Fruit fly (Drosophila melanogaster): ENCODE measurements around the gene Septin2.

Gene Septin2

DNA sequence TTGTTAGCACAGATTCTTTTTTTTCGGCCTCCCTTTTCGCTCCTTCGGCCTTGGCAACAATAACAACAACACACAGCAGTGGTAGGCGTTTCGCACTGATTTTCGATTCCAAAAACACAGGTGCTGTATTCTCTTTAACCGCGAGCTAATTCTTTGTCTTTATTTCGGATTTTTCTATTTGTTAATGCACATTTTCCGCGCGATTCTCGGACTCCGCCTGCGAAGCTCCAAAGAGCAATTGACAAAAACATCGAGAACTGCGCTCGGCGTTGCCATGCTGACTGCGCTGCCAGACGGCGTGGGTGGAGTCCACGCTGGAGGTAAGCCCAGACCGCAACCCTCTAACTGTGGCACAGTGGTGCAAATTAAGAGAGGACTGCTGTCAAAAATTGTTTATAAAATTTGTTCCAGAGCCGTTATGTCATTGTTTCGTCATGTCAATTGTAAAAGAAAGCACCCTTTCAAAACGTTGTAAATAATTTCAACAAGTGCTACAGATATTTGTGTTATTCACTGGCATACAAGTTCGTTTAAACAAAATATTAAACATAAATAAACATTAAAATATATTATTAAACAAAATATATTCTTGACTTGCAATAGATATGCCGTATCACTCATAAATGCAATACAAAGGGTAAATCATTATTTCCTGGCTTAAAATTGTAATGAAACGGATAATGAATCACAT is 30.6 kb downstream of the Septin2 start, which contains the start of the genes DPCoAC and CG5180 (continued):
- TF ChIP-seq CG4617 (GFP tag; optimal IDR thresholded peaks at IDR 0.05; ENCODE audit: borderline replicate concordance) (peak; percentile 58), Asciz (GFP tag; optimal IDR thresholded peaks at IDR 0.05) (no peak), CG10274 (GFP tag; optimal IDR thresholded peaks at IDR 0.05) (no peak), CG32767 (GFP tag; IDR thresholded peaks at IDR 0.05) (no peak), HmgD (GFP tag; optimal IDR thresholded peaks at IDR 0.05) (peak; percentile 92), insv (GFP tag; optimal IDR thresholded peaks at IDR 0.05) (no peak), CG11085 (GFP tag; IDR thresholded peaks at IDR 0.05) (peak; percentile 72), Rx (GFP tag; IDR thresholded peaks at IDR 0.05) (peak; percentile 30; the same call in 1 of the 2 replicates), Atf6 (GFP tag; IDR thresholded peaks at IDR 0.05) (peak; percentile 32; the same call in 1 of the 2 replicates), Antp (GFP tag; optimal IDR thresholded peaks at IDR 0.05) (peak; percentile 77), CG13296 (GFP tag; optimal IDR thresholded peaks at IDR 0.05) (no peak), CG1529 (GFP tag; optimal IDR thresholded peaks at IDR 0.05) (no peak), CG15073 (GFP tag; optimal IDR thresholded peaks at IDR 0.05) (peak; percentile 7), Gug (GFP tag; IDR thresholded peaks at IDR 0.05) (peak; percentile 86), Hey (tag; optimal IDR thresholded peaks at IDR 0.05) (no peak), ind (GFP tag; optimal IDR thresholded peaks at IDR 0.05) (peak; percentile 72), CG4820 (GFP tag; optimal IDR thresholded peaks at IDR 0.05) (peak; percentile 8), Hmr (GFP tag; optimal IDR thresholded peaks at IDR 0.05) (peak; percentile 69), Dp (GFP tag; optimal IDR thresholded peaks at IDR 0.05) (no peak), CG1233 (GFP tag; optimal IDR thresholded peaks at IDR 0.05) (peak; percentile 50), pan (optimal IDR thresholded peaks at IDR 0.05) (no peak), pan (GFP tag; optimal IDR thresholded peaks at IDR 0.05 in 1 of 2, IDR thresholded peaks at IDR 0.05 in 1 of 2) (peak in 1 of 2 experiments; percentile 76), so (GFP tag; IDR thresholded peaks at IDR 0.05) (peak; percentile 53; the same call in 1 of the 3 replicates), CG5180 (GFP tag; optimal IDR thresholded peaks at IDR 0.05) (peak; percentile 51), CG33557 (GFP tag; optimal IDR thresholded peaks at IDR 0.05) (peak; percentile 16), HmgZ (tag; optimal IDR thresholded peaks at IDR 0.05) (peak; percentile 78), odd (GFP tag; optimal IDR thresholded peaks at IDR 0.05) (peak; percentile 32), CG17361 (GFP tag; IDR thresholded peaks at IDR 0.05) (peak; percentile 78), Ravus (GFP tag; IDR thresholded peaks at IDR 0.05) (0 out of 2 replicates have a peak, but pooled peaks have one; percentile 19), dm (GFP tag; optimal IDR thresholded peaks at IDR 0.05) (peak; percentile 67), CG10654 (GFP tag; optimal IDR thresholded peaks at IDR 0.05) (peak; percentile 63), cato (GFP tag; optimal IDR thresholded peaks at IDR 0.05; ENCODE audit: borderline replicate concordance) (no peak), CG13287 (GFP tag; IDR thresholded peaks at IDR 0.05; ENCODE audit: partially characterized antibody) (peak; percentile 52), CG18476 (GFP tag; optimal IDR thresholded peaks at IDR 0.05) (peak; percentile 1), Dip2 (GFP tag; IDR thresholded peaks at IDR 0.05) (no peak), CG5245 (GFP tag; optimal IDR thresholded peaks at IDR 0.05) (peak; percentile 41), scrt (GFP tag; optimal IDR thresholded peaks at IDR 0.05) (peak; percentile 47), Nf-YC (tag; optimal IDR thresholded peaks at IDR 0.05) (peak; percentile 38), Med (GFP tag) (peak; percentile 95), Mad (GFP tag; optimal IDR thresholded peaks at IDR 0.05) (peak; percentile 60), B-H1 (GFP tag; IDR thresholded peaks at IDR 0.05) (peak; percentile 10; the same call in 1 of the 3 replicates), CG8290 (GFP tag; optimal IDR thresholded peaks at IDR 0.05) (peak; percentile 54), CG8290 (tag; optimal IDR thresholded peaks at IDR 0.05) (peak in 1 of 2 experiments; percentile 95), CG9609 (GFP tag; optimal IDR thresholded peaks at IDR 0.05) (peak; percentile 74), CG3838 (GFP tag; optimal IDR thresholded peaks at IDR 0.05) (peak; percentile 46), CG15601 (tag; optimal IDR thresholded peaks at IDR 0.05) (no peak), HLH4C (GFP tag; IDR thresholded peaks at IDR 0.05; ENCODE audit: partially characterized antibody) (no peak), Myb (GFP tag; optimal IDR thresholded peaks at IDR 0.05) (peak; percentile 73), CG12155 (GFP tag; optimal IDR thresholded peaks at IDR 0.05) (peak; percentile 87), NfI (GFP tag; optimal IDR thresholded peaks at IDR 0.05) (peak; percentile 72)
